Worm (Caenorhabditis elegans): ENCODE measurements around the gene col-152.

ce11 chrV:10589774-10590528 lies 29.2 kb downstream of the col-152 start, which contains the start of gene ttr-23:
- no peak for TF ChIP-seq ztf-4 (tag; optimal IDR thresholded peaks at IDR 0.05)
- TF ChIP-seq snpc-4 (tag; optimal IDR thresholded peaks at IDR 0.05) = no peak
- TF ChIP-seq ZK546.5 (tag; optimal IDR thresholded peaks at IDR 0.05) = no peak
- TF ChIP-seq fkh-10 (GFP tag; optimal IDR thresholded peaks at IDR 0.05) = no peak
- TF ChIP-seq nhr-11 (tag; optimal IDR thresholded peaks at IDR 0.05) = no peak
- TF ChIP-seq nhr-237 (tag; optimal IDR thresholded peaks at IDR 0.05) = no peak
- TF ChIP-seq elt-2 (tag; optimal IDR thresholded peaks at IDR 0.05) = peak; percentile 70
- TF ChIP-seq aly-2 (tag; optimal IDR thresholded peaks at IDR 0.05) = no peak
- TF ChIP-seq nhr-77 (tag; optimal IDR thresholded peaks at IDR 0.05) = no peak
- TF ChIP-seq tbx-2 (tag; optimal IDR thresholded peaks at IDR 0.05) = no peak
- TF ChIP-seq fos-1 (tag; optimal IDR thresholded peaks at IDR 0.05) = no peak
- no peak for TF ChIP-seq nhr-25 (tag; optimal IDR thresholded peaks at IDR 0.05)
- TF ChIP-seq skn-1 (tag; optimal IDR thresholded peaks at IDR 0.05) = no peak
